Worm (Caenorhabditis elegans) whole organism, L1 larva: ENCODE measurements around the gene W09G12.9.

Experiments used
- ama-1 ChIP-seq: fragments of 150-350 bp; optimal IDR thresholded peaks from 2 replicates; lab custom pipeline; 2014
- ceh-82 ChIP-seq, 3 experiments: fragments of 150-350 bp in 1 of 3; sonication (generic microtip) in 2 of 3; optimal IDR thresholded peaks; 2 replicates each; lab custom pipeline; 2014 to 2017; ENCODE audit warnings: missing biosample characterization in 3 of 3, missing genetic modification characterization in 3 of 3
- egl-27 ChIP-seq, 2 experiments: fragments of 150-350 bp in 1 of 2; sonication (generic microtip); optimal IDR thresholded peaks; 3 replicates each; lab custom pipeline; 2017 to 2018; ENCODE audit warnings: missing biosample characterization in 2 of 2, missing genetic modification characterization in 2 of 2, missing genetic modification reagents in 2 of 2
- lin-13 ChIP-seq: fragments of 150-350 bp; optimal IDR thresholded peaks from 2 replicates; lab custom pipeline; 2014; ENCODE audit warnings: missing biosample characterization, missing genetic modification reagents, missing genetic modification characterization
- lsy-2 ChIP-seq, 2 experiments: fragments of 150-350 bp; optimal IDR thresholded peaks; 2 replicates each; lab custom pipeline; 2014; ENCODE audit warnings: missing biosample characterization in 2 of 2, missing genetic modification characterization in 2 of 2
- nhr-11 ChIP-seq: fragments of 150-350 bp; optimal IDR thresholded peaks from 2 replicates; lab custom pipeline; 2014; ENCODE audit warnings: missing biosample characterization, missing genetic modification characterization
- nhr-28 ChIP-seq: fragments of 150-350 bp; optimal IDR thresholded peaks from 2 replicates; lab custom pipeline; 2014; ENCODE audit warnings: missing biosample characterization, missing genetic modification characterization
- skn-1 ChIP-seq: fragments of 150-350 bp; optimal IDR thresholded peaks from 2 replicates; lab custom pipeline; 2014; ENCODE audit warnings: missing biosample characterization, missing genetic modification characterization
- zip-4 ChIP-seq: fragments of 200-800 bp; sonication (Bioruptor generic); optimal IDR thresholded peaks from 2 replicates; lab custom pipeline; 2018; ENCODE audit warnings: mild to moderate bottlenecking, missing genetic modification characterization, moderate library complexity, missing compliant biosample characterization
- ztf-11 ChIP-seq, 2 experiments: sonication (generic microtip); optimal IDR thresholded peaks; 2 replicates each; lab custom pipeline; 2016 to 2017; ENCODE audit warnings: missing genetic modification characterization in 2 of 2, missing biosample characterization in 1 of 2, missing compliant biosample characterization in 1 of 2

DNA sequence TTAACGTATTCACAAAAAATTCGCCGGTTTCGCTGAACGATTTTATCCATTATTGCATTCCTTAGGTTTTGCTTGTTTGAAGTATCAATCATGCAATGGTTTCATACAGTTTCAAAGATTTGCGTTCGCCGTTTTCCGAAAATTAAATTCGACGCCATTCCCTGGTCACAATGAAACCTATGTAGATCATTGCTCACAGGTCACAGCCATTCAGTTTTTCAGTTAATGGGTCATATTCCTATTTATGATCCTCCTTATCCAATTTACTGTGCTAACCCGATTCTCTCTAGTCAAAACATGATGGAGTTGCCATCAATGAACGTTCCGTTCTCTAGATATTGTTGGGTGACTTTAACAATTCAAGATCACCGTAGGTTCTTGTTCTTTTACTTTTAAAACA, 48.5 kb downstream of the W09G12.9 start, which contains the start of gene F38A1.13:
- TF ChIP-seq skn-1 (tag; lab: Kevin White, UChicago) (no peak), ztf-11 (tag; optimal IDR thresholded peaks at IDR 0.05; lab: Kevin White, UChicago) (no peak), egl-27 (tag; optimal IDR thresholded peaks at IDR 0.05; lab: Kevin White, UChicago) (no peak), nhr-11 (tag; lab: Kevin White, UChicago) (no peak), ceh-82 (tag; optimal IDR thresholded peaks at IDR 0.05; lab: Kevin White, UChicago) (no peak), lin-13 (no peak), zip-4 (GFP tag; lab: Kevin White, UChicago) (no peak), ama-1 (lab: Kevin White, UChicago) (no peak), nhr-28 (tag; lab: Kevin White, UChicago) (no peak), lsy-2 (tag; optimal IDR thresholded peaks at IDR 0.05; lab: Kevin White, UChicago) (no peak)
